Worm (Caenorhabditis elegans) whole organism, L4/young adult: Measurements from ENCODE around the gene F14D7.9.

Experiments used
- dao-5 ChIP-seq: sonication (generic microtip); optimal IDR thresholded peaks from 2 replicates; lab custom pipeline; 2016; ENCODE audit warnings: missing genotype, missing genetic modification characterization, moderate library complexity, missing compliant biosample characterization
- him-1 ChIP-seq: sonication (generic microtip); optimal IDR thresholded peaks from 2 replicates; lab custom pipeline; 2016; ENCODE audit warnings: missing genotype, missing genetic modification reagents, missing genetic modification characterization, missing compliant biosample characterization

DNA sequence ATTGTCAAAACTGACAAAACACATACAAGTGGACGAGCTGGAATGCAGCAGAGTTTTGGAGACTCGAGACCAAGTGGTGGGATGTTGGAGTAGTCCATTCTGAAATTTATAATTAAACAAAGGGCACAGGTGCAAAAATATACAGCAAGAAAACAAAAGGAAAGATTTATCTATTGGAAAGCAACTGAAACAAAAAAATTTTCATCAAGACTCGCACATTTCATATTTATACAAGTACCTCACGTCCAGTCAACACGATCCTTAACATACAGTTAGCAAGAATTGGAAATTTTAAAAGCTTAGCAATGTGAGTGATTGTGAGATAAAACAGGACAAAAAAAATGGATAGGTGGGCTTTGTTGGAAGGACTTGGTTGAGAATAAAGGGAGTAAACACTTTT, 19.7 kb downstream of the F14D7.9 start, which contains the start of gene F47B8.1:
- no peak for TF ChIP-seq dao-5 (tag; lab: Kevin White, UChicago)
- TF ChIP-seq him-1, result no peak
